Worm (Caenorhabditis elegans) whole organism, L3 larva: Measurements from ENCODE around the gene Y105C5B.25.

Experiments
- R02D3.7 ChIP-seq: fragments of 150-350 bp; optimal IDR thresholded peaks from 2 replicates; lab custom pipeline; 2014; ENCODE audit warnings: missing biosample characterization, missing genetic modification characterization
- ama-1 ChIP-seq: fragments of 150-350 bp; optimal IDR thresholded peaks from 2 replicates; lab custom pipeline; 2018
- ceh-28 ChIP-seq: fragments of 150-350 bp; optimal IDR thresholded peaks from 2 replicates; lab custom pipeline; 2014; ENCODE audit warnings: missing biosample characterization, missing genetic modification reagents, missing genetic modification characterization
- ceh-82 ChIP-seq: fragments of 150-350 bp; optimal IDR thresholded peaks from 2 replicates; lab custom pipeline; 2014; ENCODE audit warnings: missing biosample characterization, missing genetic modification characterization
- ceh-9 ChIP-seq: sonication (generic microtip); optimal IDR thresholded peaks from 2 replicates; lab custom pipeline; 2018; ENCODE audit warnings: missing biosample characterization, missing genetic modification characterization
- egl-5 ChIP-seq: fragments of 150-350 bp; optimal IDR thresholded peaks from 2 replicates; lab custom pipeline; 2017; ENCODE audit warnings: missing biosample characterization, missing genetic modification reagents, missing genetic modification characterization, inconsistent platforms
- elt-2 ChIP-seq: sonication (generic microtip); optimal IDR thresholded peaks from 2 replicates; lab custom pipeline; 2016; ENCODE audit warnings: missing genetic modification reagents, mild to moderate bottlenecking, missing genetic modification characterization, missing compliant biosample characterization
- elt-3 ChIP-seq, 3 experiments: fragments of 150-350 bp in 1 of 3; sonication (generic microtip) in 2 of 3; optimal IDR thresholded peaks; 2 replicates in 2 of 3; 4 replicates in 1 of 3; lab custom pipeline; 2014 to 2017; ENCODE audit warnings: missing biosample characterization in 3 of 3, missing genetic modification characterization in 3 of 3
- jun-1 ChIP-seq: fragments of 150-350 bp; optimal IDR thresholded peaks from 2 replicates; lab custom pipeline; 2014; ENCODE audit warnings: missing biosample characterization, missing genetic modification reagents, missing genetic modification characterization
- lsy-12 ChIP-seq: sonication (generic microtip); optimal IDR thresholded peaks from 2 replicates; lab custom pipeline; 2016; ENCODE audit warnings: mild to moderate bottlenecking, missing genetic modification characterization, missing compliant biosample characterization
- mdl-1 ChIP-seq: fragments of 150-350 bp; optimal IDR thresholded peaks from 2 replicates; lab custom pipeline; 2014; ENCODE audit warnings: missing biosample characterization, missing genetic modification characterization
- nfya-1 ChIP-seq: sonication (generic microtip); optimal IDR thresholded peaks from 2 replicates; lab custom pipeline; 2017; ENCODE audit warnings: missing genetic modification characterization, mild to moderate bottlenecking, missing compliant biosample characterization, antibody characterized with exemption, moderate library complexity; ENCODE audit not compliant: insufficient read depth
- nhr-11 ChIP-seq: fragments of 150-350 bp; optimal IDR thresholded peaks from 2 replicates; lab custom pipeline; 2014; ENCODE audit warnings: missing biosample characterization, missing genetic modification characterization
- nhr-12 ChIP-seq: fragments of 150-350 bp; optimal IDR thresholded peaks from 2 replicates; lab custom pipeline; 2014; ENCODE audit warnings: missing biosample characterization, missing genetic modification characterization
- nhr-23 ChIP-seq: fragments of 150-350 bp; optimal IDR thresholded peaks from 2 replicates; lab custom pipeline; 2014; ENCODE audit warnings: missing biosample characterization, missing genetic modification reagents, missing genetic modification characterization
- nhr-43 ChIP-seq: sonication (generic microtip); optimal IDR thresholded peaks from 2 replicates; lab custom pipeline; 2016; ENCODE audit warnings: mild to moderate bottlenecking, missing genetic modification characterization, missing compliant biosample characterization; ENCODE audit not compliant: poor library complexity, severe bottlenecking
- nhr-67 ChIP-seq: fragments of 150-350 bp; optimal IDR thresholded peaks from 2 replicates; lab custom pipeline; 2014; ENCODE audit warnings: missing biosample characterization, missing genetic modification characterization
- nhr-77 ChIP-seq: fragments of 150-350 bp; optimal IDR thresholded peaks from 2 replicates; lab custom pipeline; 2014; ENCODE audit warnings: missing biosample characterization, missing genetic modification characterization
- pha-4 ChIP-seq: fragments of 150-350 bp; optimal IDR thresholded peaks from 2 replicates; lab custom pipeline; 2014; ENCODE audit warnings: missing biosample characterization, missing genetic modification reagents, missing genetic modification characterization
- sea-2 ChIP-seq: fragments of 150-350 bp; sonication (generic microtip); optimal IDR thresholded peaks from 4 replicates; lab custom pipeline; 2014; ENCODE audit warnings: missing biosample characterization, missing genetic modification reagents, missing genetic modification characterization
- skn-1 ChIP-seq: fragments of 150-350 bp; optimal IDR thresholded peaks from 2 replicates; lab custom pipeline; 2014; ENCODE audit warnings: missing biosample characterization, missing genetic modification characterization
- snpc-4 ChIP-seq: fragments of 150-350 bp; optimal IDR thresholded peaks from 2 replicates; lab custom pipeline; 2014; ENCODE audit warnings: missing biosample characterization, missing genetic modification characterization
- tbx-2 ChIP-seq: sonication (generic microtip); optimal IDR thresholded peaks from 2 replicates; lab custom pipeline; 2016; ENCODE audit warnings: mild to moderate bottlenecking, missing genetic modification characterization, missing compliant biosample characterization
- zag-1 ChIP-seq: fragments of 150-350 bp; optimal IDR thresholded peaks from 2 replicates; lab custom pipeline; 2014; ENCODE audit warnings: missing biosample characterization, missing genetic modification characterization
- ztf-11 ChIP-seq: fragments of 150-350 bp; optimal IDR thresholded peaks from 2 replicates; lab custom pipeline; 2014; ENCODE audit warnings: missing biosample characterization, missing genetic modification characterization
- ztf-4 ChIP-seq: fragments of 150-350 bp; optimal IDR thresholded peaks from 2 replicates; lab custom pipeline; 2014; ENCODE audit warnings: missing biosample characterization, missing genetic modification characterization

The Y105C5B.25 gene

ce11 chrIV:16168702-16169440, 21.9 kb upstream of the Y105C5B.25 start:
- no peak for TF ChIP-seq pha-4 (tag; lab: Kevin White, UChicago)
- TF ChIP-seq, all 47 proteins: peak for 0

- TF ChIP-seq elt-3 (tag; optimal IDR thresholded peaks at IDR 0.05; lab: Kevin White, UChicago) (no peak), nfya-1 (tag; lab: Kevin White, UChicago) (no peak), nhr-43 (tag; lab: Kevin White, UChicago) (peak; percentile 30), skn-1 (no peak), ama-1 (lab: Kevin White, UChicago) (peak; percentile 87)
Measured at ce11 chrIV:16167941-16168340, 21.0 kb upstream of the Y105C5B.25 start.

DNA sequence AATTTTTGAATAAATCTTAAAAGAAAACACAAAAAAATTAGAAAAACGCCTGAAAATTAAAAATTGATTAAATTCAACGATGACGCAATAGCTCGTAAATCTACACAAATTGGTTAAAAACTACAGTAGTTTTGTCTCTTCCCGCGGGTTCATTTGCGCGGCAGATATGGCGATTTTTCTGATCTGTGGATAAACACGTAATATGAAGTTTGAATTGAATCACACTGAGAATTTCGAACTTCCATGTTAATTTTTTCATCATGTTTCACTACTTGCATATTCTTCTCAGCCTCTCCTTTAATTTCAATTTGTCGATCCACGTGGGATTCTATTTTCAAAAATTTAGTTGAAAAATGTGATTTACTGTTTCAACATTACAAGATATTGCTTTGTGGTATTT, 20.4 kb upstream of the Y105C5B.25 start:
- TF ChIP-seq lsy-12 (tag; lab: Kevin White, UChicago) (peak; percentile 56), tbx-2 (tag; lab: Kevin White, UChicago) (peak; percentile 48), snpc-4 (tag; lab: Kevin White, UChicago) (peak; percentile 17), nhr-43 (tag; lab: Kevin White, UChicago) (peak; percentile 76), elt-2 (tag; lab: Kevin White, UChicago) (peak; percentile 46), pha-4 (tag; lab: Kevin White, UChicago) (peak; percentile 23)

- TF ChIP-seq ceh-82 (tag; lab: Kevin White, UChicago) = no peak
- TF ChIP-seq sea-2 = no peak
- no peak for TF ChIP-seq egl-5 (tag; lab: Kevin White, UChicago)
- no peak for TF ChIP-seq snpc-4 (tag; lab: Kevin White, UChicago)
- TF ChIP-seq ztf-4 (tag; lab: Kevin White, UChicago) = no peak
Measured at ce11 chrIV:16146063-16146462, 892 bp downstream of the Y105C5B.25 start.

DNA sequence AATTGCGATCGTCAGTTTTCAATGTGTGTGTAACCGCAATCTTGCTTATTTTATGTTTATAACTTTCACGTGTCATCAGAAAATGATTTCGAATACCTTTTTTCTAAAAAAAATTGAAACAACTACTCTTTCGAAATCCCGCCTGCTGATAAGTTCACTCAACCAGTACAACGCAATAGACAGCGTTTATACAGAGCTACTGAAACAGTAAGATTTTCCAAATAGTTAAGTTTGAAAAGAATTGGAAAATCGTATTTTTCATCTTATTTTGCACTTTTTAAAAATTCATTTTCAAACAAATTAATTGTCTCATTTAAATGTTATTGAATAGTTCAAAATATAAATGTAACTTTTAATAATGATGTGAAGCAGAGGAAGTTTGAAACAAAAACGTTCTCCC, 8.2 kb downstream of the Y105C5B.25 start:
- TF ChIP-seq nhr-12 (no peak), nhr-11 (tag; lab: Kevin White, UChicago) (no peak), sea-2 (no peak), tbx-2 (tag; lab: Kevin White, UChicago) (no peak), ztf-11 (no peak), zag-1 (tag; lab: Kevin White, UChicago) (no peak), egl-5 (tag; lab: Kevin White, UChicago) (no peak), ceh-28 (tag; lab: Kevin White, UChicago) (no peak), ama-1 (lab: Kevin White, UChicago) (no peak), jun-1 (tag; lab: Kevin White, UChicago) (no peak), ceh-9 (no peak), nhr-23 (tag; lab: Kevin White, UChicago) (no peak)

DNA sequence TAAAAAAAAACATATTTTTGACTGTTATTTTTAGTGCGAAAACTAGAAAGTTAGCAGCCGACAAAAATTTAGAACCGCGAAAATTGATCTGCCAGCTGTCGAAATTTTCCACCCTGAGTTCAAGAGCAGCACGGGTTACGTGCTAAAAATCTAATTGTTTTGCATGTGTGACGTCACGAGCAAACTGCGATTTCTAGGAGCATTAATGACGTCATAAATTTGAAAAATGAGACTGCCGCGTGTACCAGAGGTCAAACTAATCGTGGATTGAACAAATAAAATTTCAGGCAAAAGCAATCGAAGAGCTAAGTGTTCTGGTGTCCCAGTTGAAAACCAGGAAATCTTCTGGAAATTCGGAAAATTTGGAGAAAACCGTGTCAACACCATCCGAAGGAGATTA, 13.2 kb downstream of the Y105C5B.25 start:
- TF ChIP-seq mdl-1 = no peak
- no peak for TF ChIP-seq pha-4 (tag; lab: Kevin White, UChicago)
- TF ChIP-seq ceh-9 = no peak
- no peak for TF ChIP-seq ztf-4 (tag; lab: Kevin White, UChicago)
- TF ChIP-seq egl-5 (tag; lab: Kevin White, UChicago) = no peak

DNA sequence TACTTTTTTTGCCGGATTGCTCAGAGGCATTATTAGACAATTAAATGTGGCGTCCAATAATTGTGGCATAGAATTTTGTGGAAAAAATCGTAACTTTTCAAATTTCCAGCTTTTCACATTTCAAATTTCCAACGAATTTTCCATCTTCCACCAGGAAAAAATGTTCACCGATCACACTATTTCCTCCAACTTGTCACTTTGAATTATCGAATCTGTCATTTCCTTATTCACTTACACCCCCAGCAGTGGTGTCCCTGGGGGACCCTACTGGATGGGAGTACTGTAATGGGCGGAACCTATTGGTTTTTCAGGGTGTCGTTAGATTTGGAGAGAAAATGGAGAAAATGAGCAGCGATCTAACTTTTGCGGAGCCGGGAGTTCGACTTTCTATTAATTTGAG, 14.8 kb downstream of the Y105C5B.25 start, which contains the start of gene hlh-32:
hlh-32 (plus strand) TSS at position 301 of the 400 bp plus-strand sequence.
- TF ChIP-seq R02D3.7 (tag; lab: Kevin White, UChicago) (no peak), nhr-77 (no peak), nfya-1 (tag; lab: Kevin White, UChicago) (peak; percentile 26)

DNA sequence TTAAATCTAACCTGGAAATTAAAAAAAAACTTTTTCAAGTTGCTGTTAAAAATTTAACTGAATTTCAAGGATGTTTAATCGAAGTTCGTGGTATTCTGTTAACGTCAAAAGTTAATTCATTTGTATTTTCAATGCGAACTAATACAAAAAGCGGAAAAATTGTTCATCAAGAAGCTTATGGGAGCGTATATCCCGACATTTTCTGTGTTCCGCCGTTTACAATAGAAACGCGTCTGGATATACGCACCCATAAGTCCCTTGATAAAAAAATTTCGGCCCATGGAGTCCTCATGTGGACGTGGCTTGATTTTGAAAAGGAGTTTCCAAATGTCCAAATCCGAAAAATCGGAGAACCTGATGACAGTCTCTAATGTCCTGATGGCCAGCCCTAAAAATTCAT, 21.2 kb downstream of the Y105C5B.25 start:
- no peak for TF ChIP-seq ceh-82 (tag; lab: Kevin White, UChicago)
- TF ChIP-seq jun-1 (tag; lab: Kevin White, UChicago) = no peak
- no peak for TF ChIP-seq nhr-67 (tag; lab: Kevin White, UChicago)
- no peak for TF ChIP-seq nhr-11 (tag; lab: Kevin White, UChicago)
